Worm (Caenorhabditis elegans) whole organism, L4 larva: Measurements from ENCODE around the gene srr-4.
A peak's percentile ranks its signal among the peaks of the same experiment; 100 is the strongest.

Experiments
- F37D6.2 ChIP-seq: sonication (generic microtip); optimal IDR thresholded peaks from 2 replicates; lab custom pipeline; 2016; ENCODE audit warnings: mild to moderate bottlenecking, missing genetic modification characterization, missing compliant biosample characterization
- F49E8.2 ChIP-seq: sonication (generic microtip); optimal IDR thresholded peaks from 2 replicates; lab custom pipeline; 2016; ENCODE audit warnings: missing compliant biosample characterization, mild to moderate bottlenecking, missing genetic modification characterization, borderline replicate concordance
- ZK546.5 ChIP-seq, 2 experiments: sonication (generic microtip); optimal IDR thresholded peaks; 2 replicates each; lab custom pipeline; 2017; ENCODE audit warnings: missing biosample characterization in 2 of 2, missing genetic modification characterization in 2 of 2
- aha-1 ChIP-seq: fragments of 150-350 bp; peaks from one replicate; lab custom pipeline; 2014; ENCODE audit warnings: missing biosample characterization, missing genetic modification characterization
- arid-1 ChIP-seq: fragments of 200-800 bp; sonication (Bioruptor generic); conservative IDR thresholded peaks from 2 replicates; pipeline ENCODE4 v1.3.6; 2022; ENCODE audit warnings: missing genetic modification reagents, missing genetic modification characterization, missing compliant biosample characterization
- cey-2 ChIP-seq: sonication (generic microtip); optimal IDR thresholded peaks from 3 replicates; lab custom pipeline; 2017; ENCODE audit warnings: missing genetic modification characterization, mild to moderate bottlenecking, missing compliant biosample characterization, antibody characterized with exemption, borderline replicate concordance; ENCODE audit not compliant: insufficient read depth
- ctbp-1 ChIP-seq: fragments of 200-800 bp; sonication (Bioruptor generic); IDR thresholded peaks from 2 replicates; pipeline ENCODE4 v1.3.6; 2022; ENCODE audit warnings: missing genetic modification reagents, missing genetic modification characterization, missing compliant biosample characterization
- daf-16 ChIP-seq, 3 experiments: sonication (generic microtip); optimal IDR thresholded peaks; 2 replicates each; lab custom pipeline; 2016 to 2017; ENCODE audit warnings: missing genetic modification characterization in 3 of 3, missing genetic modification reagents in 3 of 3, mild to moderate bottlenecking in 2 of 3, missing compliant biosample characterization in 2 of 3, missing biosample characterization in 1 of 3, moderate library complexity in 1 of 3
- dmd-6 ChIP-seq: fragments of 200-800 bp; sonication (Bioruptor generic); IDR thresholded peaks from 2 replicates; pipeline ENCODE4 v1.3.6; 2022; ENCODE audit warnings: missing genetic modification reagents, missing genetic modification characterization, missing compliant biosample characterization
- dmd-9 ChIP-seq: fragments of 200-800 bp; sonication (Bioruptor generic); IDR thresholded peaks from 2 replicates; pipeline ENCODE4 v1.3.6; 2022; ENCODE audit warnings: missing genetic modification reagents, missing genetic modification characterization, missing compliant biosample characterization
- dpl-1 ChIP-seq: fragments of 150-350 bp; optimal IDR thresholded peaks from 2 replicates; lab custom pipeline; 2014; ENCODE audit warnings: missing biosample characterization, missing genetic modification reagents, missing genetic modification characterization
- dve-1 ChIP-seq: sonication (generic microtip); optimal IDR thresholded peaks from 2 replicates; lab custom pipeline; 2017; ENCODE audit warnings: antibody characterized with exemption, mild to moderate bottlenecking, missing genetic modification characterization, missing compliant biosample characterization; ENCODE audit not compliant: insufficient read depth
- fkh-10 ChIP-seq: fragments of 150-350 bp; optimal IDR thresholded peaks from 2 replicates; lab custom pipeline; 2014; ENCODE audit warnings: missing biosample characterization, missing genetic modification reagents, missing genetic modification characterization
- gei-8 ChIP-seq: fragments of 200-800 bp; sonication (Bioruptor generic); optimal IDR thresholded peaks from 2 replicates; lab custom pipeline; 2018; ENCODE audit warnings: mild to moderate bottlenecking, missing genetic modification characterization, missing compliant biosample characterization
- hif-1 ChIP-seq, 2 experiments: sonication (generic microtip); optimal IDR thresholded peaks; 2 replicates each; lab custom pipeline; 2016 to 2017; ENCODE audit warnings: missing compliant biosample characterization in 2 of 2, missing genetic modification characterization in 2 of 2, missing genetic modification reagents in 2 of 2, missing genotype in 2 of 2, mild to moderate bottlenecking in 1 of 2
- hlh-11 ChIP-seq: fragments of 200-800 bp; sonication (Bioruptor generic); optimal IDR thresholded peaks from 2 replicates; lab custom pipeline; 2018; ENCODE audit warnings: mild to moderate bottlenecking, missing genetic modification characterization, missing compliant biosample characterization
- hlh-30 ChIP-seq: sonication (generic microtip); optimal IDR thresholded peaks from 2 replicates; lab custom pipeline; 2017; ENCODE audit warnings: antibody characterized with exemption, mild to moderate bottlenecking, missing genetic modification characterization, missing compliant biosample characterization; ENCODE audit not compliant: insufficient read depth
- hmg-1.1 ChIP-seq: fragments of 200-800 bp; sonication (Bioruptor generic); IDR thresholded peaks from 2 replicates; pipeline ENCODE4 v1.3.6; 2022; ENCODE audit warnings: missing genetic modification reagents, missing genetic modification characterization, missing compliant biosample characterization
- jun-1 ChIP-seq: fragments of 150-350 bp; optimal IDR thresholded peaks from 2 replicates; lab custom pipeline; 2014; ENCODE audit warnings: missing biosample characterization, missing genetic modification reagents, missing genetic modification characterization
- lim-7 ChIP-seq: fragments of 200-800 bp; sonication (Bioruptor generic); IDR thresholded peaks from 2 replicates; pipeline ENCODE4 v1.3.6; 2022; ENCODE audit warnings: missing genetic modification characterization, missing compliant biosample characterization
- lin-1 ChIP-seq: fragments of 200-800 bp; sonication (Bioruptor generic); IDR thresholded peaks from 2 replicates; pipeline ENCODE4 v1.3.6; 2022; ENCODE audit warnings: missing genetic modification reagents, missing genetic modification characterization, missing compliant biosample characterization
- lin-13 ChIP-seq: fragments of 150-350 bp; optimal IDR thresholded peaks from 2 replicates; lab custom pipeline; 2014; ENCODE audit warnings: missing biosample characterization, missing genetic modification reagents, missing genetic modification characterization
- lir-3 ChIP-seq: sonication (generic microtip); optimal IDR thresholded peaks from 2 replicates; lab custom pipeline; 2016; ENCODE audit warnings: mild to moderate bottlenecking, missing genetic modification characterization, missing compliant biosample characterization
- lsy-2 ChIP-seq, 2 experiments: fragments of 150-350 bp in 1 of 2; sonication (generic microtip) in 1 of 2; optimal IDR thresholded peaks; 2 replicates each; lab custom pipeline; 2014 to 2017; ENCODE audit warnings: missing biosample characterization in 2 of 2, missing genetic modification characterization in 2 of 2
- madf-9 ChIP-seq: fragments of 200-800 bp; sonication (Bioruptor generic); conservative IDR thresholded peaks from 2 replicates; pipeline ENCODE4 v1.3.6; 2022; ENCODE audit warnings: missing genetic modification reagents, missing genetic modification characterization, missing compliant biosample characterization
- mdl-1 ChIP-seq, 2 experiments: fragments of 150-350 bp in 1 of 2; sonication (generic microtip) in 1 of 2; optimal IDR thresholded peaks; 2 replicates each; lab custom pipeline; 2014 to 2017; ENCODE audit warnings: missing biosample characterization in 2 of 2, missing genetic modification characterization in 2 of 2
- mdt-29 ChIP-seq: fragments of 200-800 bp; sonication (Bioruptor generic); IDR thresholded peaks from 2 replicates; pipeline ENCODE4 v1.3.6; 2022; ENCODE audit warnings: missing genetic modification reagents, missing genetic modification characterization, missing compliant biosample characterization
- mep-1 ChIP-seq: fragments of 150-350 bp; sonication (generic microtip); optimal IDR thresholded peaks from 3 replicates; lab custom pipeline; 2014; ENCODE audit warnings: missing biosample characterization, missing genetic modification characterization
- mes-2 ChIP-seq: sonication (generic microtip); optimal IDR thresholded peaks from 2 replicates; lab custom pipeline; 2016; ENCODE audit warnings: missing genotype, mild to moderate bottlenecking, missing genetic modification characterization, missing compliant biosample characterization; ENCODE audit not compliant: poor library complexity, severe bottlenecking
- mxl-3 ChIP-seq: fragments of 200-800 bp; sonication (Bioruptor generic); optimal IDR thresholded peaks from 2 replicates; lab custom pipeline; 2018; ENCODE audit warnings: mild to moderate bottlenecking, missing genetic modification characterization, missing compliant biosample characterization
- nhr-10 ChIP-seq: fragments of 150-350 bp; optimal IDR thresholded peaks from 2 replicates; lab custom pipeline; 2014; ENCODE audit warnings: missing biosample characterization, missing genetic modification characterization
- nhr-102 ChIP-seq: sonication (generic microtip); optimal IDR thresholded peaks from 2 replicates; lab custom pipeline; 2016; ENCODE audit warnings: mild to moderate bottlenecking, missing genetic modification characterization, moderate library complexity, missing compliant biosample characterization
- nhr-11 ChIP-seq: fragments of 150-350 bp; optimal IDR thresholded peaks from 2 replicates; lab custom pipeline; 2014; ENCODE audit warnings: missing biosample characterization, missing genetic modification characterization
- nhr-111 ChIP-seq: fragments of 200-800 bp; sonication (Bioruptor generic); optimal IDR thresholded peaks from 2 replicates; lab custom pipeline; 2018; ENCODE audit warnings: mild to moderate bottlenecking, missing genetic modification characterization, missing compliant biosample characterization
- nhr-25 ChIP-seq: sonication (generic microtip); optimal IDR thresholded peaks from 2 replicates; lab custom pipeline; 2017; ENCODE audit warnings: missing genetic modification characterization, mild to moderate bottlenecking, missing compliant biosample characterization, antibody characterized with exemption, moderate library complexity, borderline replicate concordance; ENCODE audit not compliant: insufficient read depth
- nhr-28 ChIP-seq: fragments of 150-350 bp; optimal IDR thresholded peaks from 2 replicates; lab custom pipeline; 2014; ENCODE audit warnings: missing biosample characterization, missing genetic modification characterization
- nhr-48 ChIP-seq: sonication (generic microtip); optimal IDR thresholded peaks from 2 replicates; lab custom pipeline; 2016; ENCODE audit warnings: mild to moderate bottlenecking, missing genetic modification characterization, missing compliant biosample characterization
- nhr-6 ChIP-seq: fragments of 150-350 bp; optimal IDR thresholded peaks from 2 replicates; lab custom pipeline; 2014; ENCODE audit warnings: missing biosample characterization, missing genetic modification characterization
- nhr-77 ChIP-seq: fragments of 150-350 bp; optimal IDR thresholded peaks from 2 replicates; lab custom pipeline; 2014; ENCODE audit warnings: missing biosample characterization, missing genetic modification characterization
- pqm-1 ChIP-seq: sonication (generic microtip); optimal IDR thresholded peaks from 2 replicates; lab custom pipeline; 2017; ENCODE audit warnings: missing biosample characterization, missing genetic modification characterization
- rbr-2 ChIP-seq: sonication (generic microtip); optimal IDR thresholded peaks from 2 replicates; lab custom pipeline; 2016; ENCODE audit warnings: missing genotype, missing genetic modification characterization, missing compliant biosample characterization
- set-16 ChIP-seq: fragments of 200-800 bp; sonication (Bioruptor generic); IDR thresholded peaks from 2 replicates; pipeline ENCODE4 v1.3.6; 2022; ENCODE audit warnings: missing genetic modification reagents, missing genetic modification characterization, missing compliant biosample characterization
- spr-1 ChIP-seq: sonication (generic microtip); optimal IDR thresholded peaks from 2 replicates; lab custom pipeline; 2016; ENCODE audit warnings: mild to moderate bottlenecking, missing genetic modification characterization, missing compliant biosample characterization
- spr-3 ChIP-seq: fragments of 200-800 bp; sonication (Bioruptor generic); optimal IDR thresholded peaks from 2 replicates; lab custom pipeline; 2018; ENCODE audit warnings: mild to moderate bottlenecking, missing genetic modification characterization, missing compliant biosample characterization
- unc-62 ChIP-seq, 3 experiments: fragments of 150-350 bp in 1 of 3; sonication (generic microtip); optimal IDR thresholded peaks in 2 of 3; peaks in 1 of 3; 1 replicate in 1 of 3; 2 replicates in 2 of 3; lab custom pipeline; 2014 to 2017; ENCODE audit warnings: missing biosample characterization in 3 of 3, missing genetic modification characterization in 3 of 3, missing genetic modification reagents in 3 of 3, missing genotype in 1 of 3
- zip-11 ChIP-seq: fragments of 200-800 bp; sonication (Bioruptor generic); IDR thresholded peaks from 2 replicates; pipeline ENCODE4 v1.3.6; 2022; ENCODE audit warnings: missing genetic modification characterization, missing compliant biosample characterization
- ztf-7 ChIP-seq: fragments of 150-350 bp; optimal IDR thresholded peaks from 2 replicates; lab custom pipeline; 2014; ENCODE audit warnings: missing biosample characterization, missing genetic modification characterization

Gene srr-4

DNA sequence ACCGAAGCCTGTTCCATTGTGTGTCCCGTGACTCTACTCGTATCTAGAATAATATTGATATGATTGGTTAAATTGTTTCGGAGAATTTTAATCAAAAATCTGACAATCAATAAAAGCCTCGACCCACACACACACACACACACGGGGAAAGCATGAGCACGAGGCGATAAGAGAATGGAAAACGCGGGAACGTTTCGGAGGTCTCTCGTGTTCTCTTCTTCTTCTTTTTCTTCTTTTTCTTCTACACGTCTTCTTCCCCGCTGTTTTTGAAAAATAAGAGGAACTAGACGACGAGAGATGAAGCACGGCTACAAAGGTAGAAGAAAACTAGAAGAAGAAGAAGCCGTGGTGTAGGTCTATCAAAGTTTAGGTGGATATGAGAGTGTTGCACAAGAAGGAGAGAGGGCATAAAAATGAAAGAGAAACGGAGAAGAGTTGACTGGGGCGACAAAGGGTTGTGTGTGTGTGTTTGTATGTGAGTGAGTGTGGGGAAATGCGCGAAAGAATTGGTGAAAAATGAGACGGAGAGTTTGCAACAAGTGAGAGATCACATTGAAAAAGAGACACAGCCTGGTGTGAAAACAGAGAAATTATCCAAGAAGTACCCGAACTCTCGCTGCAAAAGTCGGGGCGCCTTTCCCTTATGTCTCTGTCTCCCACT, 45.9 kb downstream of the srr-4 start, which contains the start of gene mlk-1:
mlk-1 (minus strand) TSS at position 51 of the 661 bp plus-strand sequence.
- TF ChIP-seq jun-1 (no peak), gei-8 (GFP tag; lab: Kevin White, UChicago) (no peak), nhr-102 (tag; lab: Kevin White, UChicago) (no peak), daf-16 (GFP tag; optimal IDR thresholded peaks at IDR 0.05; lab: Kevin White, UChicago) (no peak), daf-16 (tag; optimal IDR thresholded peaks at IDR 0.05; lab: Kevin White, UChicago) (peak; percentile 31), nhr-6 (tag; lab: Kevin White, UChicago) (peak; percentile 40), lir-3 (no peak), nhr-28 (tag; lab: Kevin White, UChicago) (peak; percentile 88), unc-62 (GFP tag; optimal IDR thresholded peaks at IDR 0.05 in 1 of 2; lab: Kevin White, UChicago) (peak in 1 of 2 experiments; percentile 99), unc-62 (tag; optimal IDR thresholded peaks at IDR 0.05; lab: Kevin White, UChicago) (no peak), ctbp-1 (GFP tag; lab: Robert Waterston, UW) (peak; percentile 37; the same call in 1 of the 2 replicates), ZK546.5 (tag; optimal IDR thresholded peaks at IDR 0.05; lab: Kevin White, UChicago) (no peak), spr-1 (tag; lab: Kevin White, UChicago) (peak; percentile 12), mdl-1 (tag; optimal IDR thresholded peaks at IDR 0.05; lab: Kevin White, UChicago) (peak in 1 of 2 experiments; percentile 95), aha-1 (tag; lab: Kevin White, UChicago) (peak; percentile 96), rbr-2 (peak; percentile 78), cey-2 (tag; lab: Kevin White, UChicago) (no peak), hlh-30 (peak; percentile 96), nhr-10 (peak; percentile 36), nhr-11 (peak; percentile 85), nhr-25 (tag; lab: Kevin White, UChicago) (peak; percentile 60), spr-3 (GFP tag; lab: Kevin White, UChicago) (no peak), hlh-11 (tag; lab: Kevin White, UChicago) (peak; percentile 77), dmd-6 (GFP tag; lab: Robert Waterston, UW) (peak; percentile 70), arid-1 (GFP tag; lab: Robert Waterston, UW) (peak; percentile 44; the same call in 1 of the 2 replicates), nhr-111 (GFP tag; lab: Kevin White, UChicago) (no peak), set-16 (GFP tag; lab: Robert Waterston, UW) (peak; percentile 46; the same call in 1 of the 2 replicates), hmg-1.1 (GFP tag; lab: Robert Waterston, UW) (peak; percentile 56; the same call in 1 of the 2 replicates), dve-1 (tag; lab: Kevin White, UChicago) (peak; percentile 62), nhr-48 (tag; lab: Kevin White, UChicago) (peak; percentile 43), pqm-1 (peak; percentile 26), lin-13 (no peak), dmd-9 (GFP tag; lab: Robert Waterston, UW) (no peak), lin-1 (GFP tag; lab: Robert Waterston, UW) (0 out of 2 replicates have a peak, but pooled peaks have one; percentile 18), F37D6.2 (tag; lab: Kevin White, UChicago) (peak; percentile 32), mes-2 (tag; lab: Kevin White, UChicago) (peak; percentile 34), lsy-2 (tag; optimal IDR thresholded peaks at IDR 0.05; lab: Kevin White, UChicago) (peak; percentile 59 to 64), hif-1 (tag; optimal IDR thresholded peaks at IDR 0.05; lab: Kevin White, UChicago) (peak in 1 of 2 experiments; percentile 64), ztf-7 (no peak), dpl-1 (peak; percentile 15), mxl-3 (GFP tag; lab: Kevin White, UChicago) (peak; percentile 41), F49E8.2 (no peak), nhr-77 (peak; percentile 28), madf-9 (no peak), mep-1 (peak; percentile 75), zip-11 (GFP tag; lab: Robert Waterston, UW) (no peak), fkh-10 (GFP tag; lab: Kevin White, UChicago) (peak; percentile 63), lim-7 (GFP tag; lab: Robert Waterston, UW) (no peak), mdt-29 (peak; percentile 54; the same call in 1 of the 2 replicates)
